Fruit fly (Drosophila melanogaster) whole organism, embryonic: ENCODE data around the gene Ttc19.

ENCODE experiments used
- Ada2b ChIP-seq: fragments of 200-800 bp; sonication (Bioruptor generic); IDR thresholded peaks from 2 replicates; pipeline ENCODE4 v1.3.6; 2022; ENCODE audit warnings: missing biosample characterization, missing genetic modification characterization
- Atf3 ChIP-seq: fragments of 200-800 bp; sonication (Bioruptor generic); optimal IDR thresholded peaks from 3 replicates; lab custom pipeline; 2016; ENCODE audit warnings: missing biosample characterization, missing genetic modification characterization
- CG10565 ChIP-seq: fragments of 200-800 bp; sonication (Bioruptor generic); optimal IDR thresholded peaks from 3 replicates; lab custom pipeline; 2016; ENCODE audit warnings: missing biosample characterization, mild to moderate bottlenecking, missing genetic modification characterization
- CG10959 ChIP-seq: fragments of 200-800 bp; sonication (Bioruptor generic); IDR thresholded peaks from 2 replicates; pipeline ENCODE4 v1.3.6; 2022; ENCODE audit warnings: missing biosample characterization, missing genetic modification characterization
- CG11695 ChIP-seq: fragments of 200-800 bp; sonication (Bioruptor generic); IDR thresholded peaks from 3 replicates; pipeline ENCODE4 v1.3.6; 2022; ENCODE audit warnings: missing biosample characterization, missing genetic modification characterization
- CG11723 ChIP-seq: fragments of 200-800 bp; sonication (Bioruptor generic); optimal IDR thresholded peaks from 2 replicates; lab custom pipeline; 2017; ENCODE audit warnings: missing biosample characterization, mild to moderate bottlenecking, missing genetic modification characterization
- CG12744 ChIP-seq: fragments of 200-800 bp; sonication (Bioruptor generic); optimal IDR thresholded peaks from 2 replicates; lab custom pipeline; 2016; ENCODE audit warnings: missing biosample characterization, missing genetic modification characterization
- CG12942 ChIP-seq: fragments of 200-800 bp; sonication (Bioruptor generic); optimal IDR thresholded peaks from 3 replicates; lab custom pipeline; 2016; ENCODE audit warnings: missing biosample characterization, missing genetic modification characterization
- CG15601 ChIP-seq: fragments of 200-800 bp; sonication (Bioruptor generic); optimal IDR thresholded peaks from 3 replicates; lab custom pipeline; 2019; ENCODE audit warnings: missing biosample characterization, mild to moderate bottlenecking, missing genetic modification characterization, moderate library complexity
- CG17328 ChIP-seq: fragments of 200-800 bp; sonication (Bioruptor generic); IDR thresholded peaks from 2 replicates; pipeline ENCODE4 v1.3.6; 2022; ENCODE audit warnings: missing biosample characterization, missing genetic modification characterization
- CG18764 ChIP-seq: fragments of 200-800 bp; sonication (Bioruptor generic); optimal IDR thresholded peaks from 3 replicates; lab custom pipeline; 2016; ENCODE audit warnings: missing biosample characterization, missing genetic modification characterization
- CG31224 ChIP-seq: fragments of 200-800 bp; sonication (Bioruptor generic); IDR thresholded peaks from 2 replicates; pipeline ENCODE4 v1.3.6; 2022; ENCODE audit warnings: missing biosample characterization, missing genetic modification characterization
- CG33213 ChIP-seq: fragments of 200-800 bp; sonication (Bioruptor generic); optimal IDR thresholded peaks from 3 replicates; lab custom pipeline; 2016; ENCODE audit warnings: missing biosample characterization, missing genetic modification characterization
- CG34376 ChIP-seq: fragments of 200-800 bp; sonication (Bioruptor generic); optimal IDR thresholded peaks from 2 replicates; lab custom pipeline; 2018; ENCODE audit warnings: missing biosample characterization, mild to moderate bottlenecking, missing genetic modification characterization
- CG3847 ChIP-seq: fragments of 200-800 bp; sonication (Bioruptor generic); IDR thresholded peaks from 2 replicates; pipeline ENCODE4 v1.3.6; 2022; ENCODE audit warnings: missing biosample characterization, missing genetic modification characterization
- CG3995 ChIP-seq: fragments of 200-800 bp; sonication (Bioruptor generic); optimal IDR thresholded peaks from 3 replicates; lab custom pipeline; 2016; ENCODE audit warnings: missing biosample characterization, missing genetic modification characterization
- CG4282 ChIP-seq: fragments of 200-800 bp; sonication (Bioruptor generic); optimal IDR thresholded peaks from 2 replicates; lab custom pipeline; 2016; ENCODE audit warnings: missing biosample characterization, missing genetic modification characterization
- CG4424 ChIP-seq: fragments of 200-800 bp; sonication (Bioruptor generic); optimal IDR thresholded peaks from 3 replicates; lab custom pipeline; 2016; ENCODE audit warnings: missing biosample characterization, missing genetic modification characterization
- CG4707 ChIP-seq: fragments of 200-800 bp; sonication (Bioruptor generic); optimal IDR thresholded peaks from 2 replicates; lab custom pipeline; 2018; ENCODE audit warnings: missing biosample characterization, mild to moderate bottlenecking, missing genetic modification characterization, moderate library complexity
- CG6272 ChIP-seq: fragments of 200-800 bp; sonication (Bioruptor generic); IDR thresholded peaks from 2 replicates; pipeline ENCODE4 v1.3.6; 2022; ENCODE audit warnings: missing biosample characterization, missing genetic modification characterization
- CG8924 ChIP-seq: fragments of 200-800 bp; optimal IDR thresholded peaks from 3 replicates; lab custom pipeline; 2019; ENCODE audit warnings: missing biosample characterization, mild to moderate bottlenecking, missing genetic modification characterization, moderate library complexity
- CG9215 ChIP-seq: fragments of 200-800 bp; sonication (Bioruptor generic); IDR thresholded peaks from 2 replicates; pipeline ENCODE4 v1.3.6; 2022; ENCODE audit warnings: missing biosample characterization, missing genetic modification characterization
- Chrac-16 ChIP-seq: fragments of 200-800 bp; sonication (Bioruptor generic); optimal IDR thresholded peaks from 3 replicates; lab custom pipeline; 2016; ENCODE audit warnings: missing biosample characterization, missing genetic modification characterization
- CoRest ChIP-seq: fragments of 200-800 bp; sonication (Bioruptor generic); optimal IDR thresholded peaks from 3 replicates; lab custom pipeline; 2018; ENCODE audit warnings: missing biosample characterization, mild to moderate bottlenecking, missing genetic modification characterization, moderate library complexity
- Dfd ChIP-seq, 2 experiments: fragments of >200 bp; optimal IDR thresholded peaks; 2 replicates each; lab custom pipeline; 2017; ENCODE audit warnings: missing biosample characterization in 2 of 2, missing genetic modification characterization in 2 of 2
- Ets65A ChIP-seq: fragments of 200-800 bp; sonication (Bioruptor generic); peaks from one replicate; lab custom pipeline; 2016; ENCODE audit warnings: missing biosample characterization, missing genetic modification characterization
- Fer3 ChIP-seq: fragments of 200-800 bp; sonication (Bioruptor generic); optimal IDR thresholded peaks from 2 replicates; lab custom pipeline; 2018; ENCODE audit warnings: missing biosample characterization, mild to moderate bottlenecking, missing genetic modification characterization, moderate library complexity
- HLH4C ChIP-seq: fragments of 200-800 bp; sonication (Bioruptor generic); IDR thresholded peaks from 3 replicates; pipeline ENCODE4 v1.3.6; 2022; ENCODE audit warnings: missing biosample characterization, missing genetic modification characterization; ENCODE audit not compliant: partially characterized antibody
- Med ChIP-seq: fragments of 200-800 bp; sonication (Bioruptor generic); peaks from one replicate; lab custom pipeline; 2016; ENCODE audit warnings: missing biosample characterization, missing genetic modification characterization, mild to moderate bottlenecking, inconsistent platforms, moderate library complexity
- Meics ChIP-seq: fragments of 200-800 bp; sonication (Bioruptor generic); optimal IDR thresholded peaks from 2 replicates; lab custom pipeline; 2017; ENCODE audit warnings: missing biosample characterization, mild to moderate bottlenecking, missing genetic modification characterization
- Neu2 ChIP-seq: fragments of 200-800 bp; sonication (Bioruptor generic); optimal IDR thresholded peaks from 3 replicates; lab custom pipeline; 2016; ENCODE audit warnings: missing biosample characterization, missing genetic modification characterization, borderline replicate concordance
- Stat92E ChIP-seq, 3 experiments: fragments of >200 bp in 2 of 3; fragments of 200-800 bp in 1 of 3; sonication (Bioruptor generic) in 1 of 3; optimal IDR thresholded peaks; 2 replicates each; lab custom pipeline; 2017 to 2019; ENCODE audit warnings: missing biosample characterization in 3 of 3, missing genetic modification characterization in 3 of 3, mild to moderate bottlenecking in 1 of 3, moderate library complexity in 1 of 3
- Tbp ChIP-seq: fragments of >200 bp; optimal IDR thresholded peaks from 2 replicates; lab custom pipeline; 2018; ENCODE audit warnings: missing biosample characterization, missing genetic modification characterization
- abd-A ChIP-seq: fragments of 200-800 bp; sonication (Bioruptor generic); optimal IDR thresholded peaks from 3 replicates; lab custom pipeline; 2019; ENCODE audit warnings: missing biosample characterization, mild to moderate bottlenecking, missing genetic modification characterization, moderate library complexity
- al ChIP-seq: fragments of 200-800 bp; sonication (Bioruptor generic); IDR thresholded peaks from 2 replicates; pipeline ENCODE4 v1.3.6; 2022; ENCODE audit warnings: missing biosample characterization, missing genetic modification characterization
- caup ChIP-seq: fragments of 200-800 bp; sonication (Bioruptor generic); optimal IDR thresholded peaks from 3 replicates; lab custom pipeline; 2017; ENCODE audit warnings: missing biosample characterization, mild to moderate bottlenecking, missing genetic modification characterization, moderate library complexity; ENCODE audit not compliant: severe bottlenecking
- croc ChIP-seq: fragments of 200-800 bp; sonication (Bioruptor generic); conservative IDR thresholded peaks from 3 replicates; pipeline ENCODE4 v1.3.6; 2022; ENCODE audit warnings: missing biosample characterization, missing genetic modification characterization
- cwo ChIP-seq: fragments of 200-800 bp; sonication (Bioruptor generic); optimal IDR thresholded peaks from 3 replicates; lab custom pipeline; 2017; ENCODE audit warnings: missing biosample characterization, missing genetic modification characterization, mild to moderate bottlenecking, moderate library complexity, missing genetic modification reagents
- danr ChIP-seq: fragments of 200-800 bp; sonication (Bioruptor generic); IDR thresholded peaks from 2 replicates; pipeline ENCODE4 v1.3.6; 2022; ENCODE audit warnings: missing biosample characterization, missing genetic modification characterization
- gfzf ChIP-seq: fragments of 200-800 bp; sonication (Bioruptor generic); optimal IDR thresholded peaks from 2 replicates; lab custom pipeline; 2016; ENCODE audit warnings: missing biosample characterization, mild to moderate bottlenecking, missing genetic modification characterization, moderate library complexity
- gsb-n ChIP-seq: fragments of 200-800 bp; sonication (Bioruptor generic); optimal IDR thresholded peaks from 3 replicates; lab custom pipeline; 2018; ENCODE audit warnings: missing biosample characterization, mild to moderate bottlenecking, missing genetic modification characterization
- jumu ChIP-seq: fragments of 200-800 bp; sonication (Bioruptor generic); optimal IDR thresholded peaks from 3 replicates; lab custom pipeline; 2016; ENCODE audit warnings: missing biosample characterization, missing genetic modification characterization
- lilli ChIP-seq: fragments of 200-800 bp; sonication (Bioruptor generic); optimal IDR thresholded peaks from 3 replicates; lab custom pipeline; 2016; ENCODE audit warnings: missing biosample characterization, missing genetic modification characterization
- scrt ChIP-seq: fragments of 200-800 bp; sonication (Bioruptor generic); optimal IDR thresholded peaks from 2 replicates; lab custom pipeline; 2018; ENCODE audit warnings: missing biosample characterization, mild to moderate bottlenecking, missing genetic modification characterization, moderate library complexity
- sima ChIP-seq: fragments of 200-800 bp; sonication (Bioruptor generic); optimal IDR thresholded peaks from 2 replicates; lab custom pipeline; 2016; ENCODE audit warnings: missing biosample characterization, missing genetic modification characterization
- slbo ChIP-seq: fragments of 200-800 bp; sonication (Bioruptor generic); IDR thresholded peaks from 2 replicates; pipeline ENCODE4 v1.3.6; 2022; ENCODE audit warnings: missing biosample characterization, missing genetic modification characterization
- toy ChIP-seq: fragments of 200-800 bp; sonication (Bioruptor generic); IDR thresholded peaks from 2 replicates; pipeline ENCODE4 v1.3.6; 2022; ENCODE audit warnings: missing biosample characterization, missing genetic modification characterization
- wdn ChIP-seq: fragments of 200-800 bp; sonication (Bioruptor generic); IDR thresholded peaks from 2 replicates; pipeline ENCODE4 v1.3.6; 2022; ENCODE audit warnings: missing biosample characterization, missing genetic modification characterization
- zen ChIP-seq: fragments of 200-800 bp; sonication (Bioruptor generic); optimal IDR thresholded peaks from 3 replicates; lab custom pipeline; 2018; ENCODE audit warnings: missing biosample characterization, mild to moderate bottlenecking, missing genetic modification characterization, moderate library complexity

Gene Ttc19

dm6 chr2L:19023972-19024743, 20.8 kb downstream of the Ttc19 start (continued):
- peak; percentile 46; the same call in 1 of the 2 replicates for TF ChIP-seq CG9215 (GFP tag; lab: Robert Waterston, UW)
- TF ChIP-seq al (GFP tag; lab: Robert Waterston, UW) = peak; percentile 23; the same call in 1 of the 2 replicates
- no peak for TF ChIP-seq CG10959 (GFP tag; lab: Robert Waterston, UW)
- TF ChIP-seq gfzf (GFP tag; lab: Kevin White, UChicago) = no peak
- TF ChIP-seq CG15601 = peak; percentile 72
- peak; percentile 39; the same call in 1 of the 2 replicates for TF ChIP-seq Ada2b (GFP tag; lab: Robert Waterston, UW)
- peak; percentile 12 for TF ChIP-seq CG18764 (GFP tag; lab: Kevin White, UChicago)
- TF ChIP-seq croc = no peak; the same call in 2 of the 3 replicates
- TF ChIP-seq CG12942 (GFP tag; lab: Kevin White, UChicago) = peak; percentile 35
- TF ChIP-seq zen (tag; lab: Kevin White, UChicago) = no peak
- peak; percentile 73 for TF ChIP-seq cwo (GFP tag; lab: Kevin White, UChicago)
- 0 out of 2 replicates have a peak, but pooled peaks have one; percentile 9 for TF ChIP-seq CG3847 (GFP tag; lab: Robert Waterston, UW)
- TF ChIP-seq sima = no peak
- no peak for TF ChIP-seq danr (GFP tag; lab: Robert Waterston, UW)
- TF ChIP-seq Ets65A (GFP tag; lab: Kevin White, UChicago) = peak; percentile 89
- peak; percentile 86 for TF ChIP-seq Meics
- TF ChIP-seq CG4282 (GFP tag; lab: Kevin White, UChicago) = no peak
- TF ChIP-seq CG34376 (GFP tag; lab: Kevin White, UChicago) = peak; percentile 67
- peak; percentile 66 for TF ChIP-seq CG11695 (GFP tag; lab: Robert Waterston, UW)
- no peak for TF ChIP-seq Dfd (GFP tag; optimal IDR thresholded peaks at IDR 0.05; lab: Kevin White, UChicago)
- no peak for TF ChIP-seq jumu
- TF ChIP-seq Atf3 = no peak
- no peak for TF ChIP-seq CG6272 (GFP tag; lab: Robert Waterston, UW)
- TF ChIP-seq slbo (GFP tag; lab: Robert Waterston, UW) = peak; percentile 67
- no peak; the same call in 1 of the 2 replicates for TF ChIP-seq CG17328
- no peak for TF ChIP-seq HLH4C (GFP tag; lab: Robert Waterston, UW)
- TF ChIP-seq toy = 0 out of 2 replicates have a peak, but pooled peaks have one; percentile 11
- peak; percentile 50 for TF ChIP-seq lilli (GFP tag; lab: Kevin White, UChicago)
- TF ChIP-seq caup (GFP tag; lab: Kevin White, UChicago) = peak; percentile 69
- peak; percentile 67 for TF ChIP-seq Med (GFP tag; lab: Kevin White, UChicago)
- TF ChIP-seq CoRest (tag; lab: Kevin White, UChicago) = peak; percentile 86
- TF ChIP-seq gsb-n = no peak
- no peak for TF ChIP-seq Stat92E (GFP tag; optimal IDR thresholded peaks at IDR 0.05; lab: Kevin White, UChicago)
- peak; percentile 77 for TF ChIP-seq Fer3 (tag; lab: Kevin White, UChicago)
- TF ChIP-seq CG4707 (GFP tag; lab: Kevin White, UChicago) = peak; percentile 8
- peak; percentile 84 for TF ChIP-seq CG8924
- peak; percentile 70 for TF ChIP-seq scrt (GFP tag; lab: Kevin White, UChicago)
- peak; percentile 90 for TF ChIP-seq abd-A
- TF ChIP-seq CG4424 (GFP tag; lab: Kevin White, UChicago) = peak; percentile 43
- no peak for TF ChIP-seq CG3995 (GFP tag; lab: Kevin White, UChicago)
- TF ChIP-seq CG11723 (GFP tag; lab: Kevin White, UChicago) = peak; percentile 41
- no peak for TF ChIP-seq Tbp (GFP tag; lab: Kevin White, UChicago)
- TF ChIP-seq Chrac-16 (GFP tag; lab: Kevin White, UChicago) = peak; percentile 22
- TF ChIP-seq wdn (GFP tag; lab: Robert Waterston, UW) = no peak
- no peak for TF ChIP-seq CG10565
- TF ChIP-seq CG12744 (GFP tag; lab: Kevin White, UChicago) = no peak
- TF ChIP-seq CG31224 = no peak
- TF ChIP-seq Neu2 (GFP tag; lab: Kevin White, UChicago) = no peak
- no peak for TF ChIP-seq CG33213 (GFP tag; lab: Kevin White, UChicago)
